Worm (Caenorhabditis elegans): ENCODE measurements around the gene F44F4.9.

- TF ChIP-seq ztf-23 (GFP tag; IDR thresholded peaks at IDR 0.05), result no peak
- TF ChIP-seq T22C8.4 (GFP tag; IDR thresholded peaks at IDR 0.05), result no peak
- TF ChIP-seq ref-1 (GFP tag; conservative IDR thresholded peaks at IDR 0.05), result no peak
- no peak for TF ChIP-seq klf-2 (GFP tag; conservative IDR thresholded peaks at IDR 0.05)
- no peak for TF ChIP-seq tab-1 (GFP tag; IDR thresholded peaks at IDR 0.05)
These were observed 13.5 kb downstream of the F44F4.9 start, which contains the start of gene gly-1 for ce11 chrII:10902104-10902503.

All from whole organism, midembryonic.